Worm (Caenorhabditis elegans): Measurements from ENCODE around the gene lgc-12.
A peak's percentile ranks its signal among the peaks of the same experiment; 100 is the strongest.

lgc-12 gene

ce11 chrIII:7536559-7536958, 25.4 kb upstream of the lgc-12 start, which contains the start of gene lin-39:
lin-39 (minus strand) TSS chrIII:7536632.
- TF ChIP-seq zag-1 (tag; optimal IDR thresholded peaks at IDR 0.05) (no peak), mdl-1 (tag; optimal IDR thresholded peaks at IDR 0.05) (peak in 1 of 2 experiments; percentile 22)

- no peak for TF ChIP-seq spr-3 (GFP tag; optimal IDR thresholded peaks at IDR 0.05)
- TF ChIP-seq ztf-7 (tag; optimal IDR thresholded peaks at IDR 0.05): no peak
- no peak for TF ChIP-seq Y105C5A.15 (GFP tag; IDR thresholded peaks at IDR 0.05)
- TF ChIP-seq Y48G9A.11 (GFP tag; IDR thresholded peaks at IDR 0.05): no peak
- no peak for TF ChIP-seq unc-39 (tag; optimal IDR thresholded peaks at IDR 0.05)
Measured at ce11 chrIII:7542037-7542436, 19.9 kb upstream of the lgc-12 start.

ce11 chrIII:7544211-7544610, 17.8 kb upstream of the lgc-12 start:
- TF ChIP-seq lin-29 (GFP tag; IDR thresholded peaks at IDR 0.05) (no peak), daf-16 (GFP tag; optimal IDR thresholded peaks at IDR 0.05) (peak in 1 of 2 experiments; percentile 72), daf-16 (tag; optimal IDR thresholded peaks at IDR 0.05) (no peak), nhr-76 (tag; optimal IDR thresholded peaks at IDR 0.05) (no peak), ceh-62 (tag; optimal IDR thresholded peaks at IDR 0.05) (no peak), nhr-11 (tag; optimal IDR thresholded peaks at IDR 0.05) (peak; percentile 23), lsy-2 (tag; optimal IDR thresholded peaks at IDR 0.05) (peak in 1 of 2 experiments; percentile 10), ceh-20 (GFP tag; IDR thresholded peaks at IDR 0.05) (no peak)

- TF ChIP-seq hif-1 (tag; optimal IDR thresholded peaks at IDR 0.05): no peak
- no peak for TF ChIP-seq sdz-12 (GFP tag; optimal IDR thresholded peaks at IDR 0.05)
- no peak for TF ChIP-seq nhr-102 (tag; optimal IDR thresholded peaks at IDR 0.05)
- TF ChIP-seq nhr-11 (tag; optimal IDR thresholded peaks at IDR 0.05): no peak
- no peak for TF ChIP-seq spr-1 (tag; optimal IDR thresholded peaks at IDR 0.05)
- no peak for TF ChIP-seq pqm-1 (tag; optimal IDR thresholded peaks at IDR 0.05)
- TF ChIP-seq nhr-28 (tag; optimal IDR thresholded peaks at IDR 0.05): no peak
- peak in 1 of 2 experiments; percentile 90 for TF ChIP-seq daf-16 (GFP tag; optimal IDR thresholded peaks at IDR 0.05)
- no peak for TF ChIP-seq daf-16 (tag; optimal IDR thresholded peaks at IDR 0.05)
- TF ChIP-seq nhr-48 (tag; optimal IDR thresholded peaks at IDR 0.05): no peak
- no peak for TF ChIP-seq lin-1 (GFP tag; IDR thresholded peaks at IDR 0.05)
- no peak for TF ChIP-seq ztf-11 (tag; optimal IDR thresholded peaks at IDR 0.05)
- TF ChIP-seq unc-62 (GFP tag; optimal IDR thresholded peaks at IDR 0.05 in 1 of 2): peak in 1 of 2 experiments; percentile 56
- no peak for TF ChIP-seq unc-62 (tag; optimal IDR thresholded peaks at IDR 0.05)
- no peak for TF ChIP-seq ces-1 (GFP tag; optimal IDR thresholded peaks at IDR 0.05)
- TF ChIP-seq aha-1 (tag): peak; percentile 53
Measured at ce11 chrIII:7545189-7545588, 16.8 kb upstream of the lgc-12 start.

- TF ChIP-seq lsy-2 (tag; optimal IDR thresholded peaks at IDR 0.05): peak in 1 of 2 experiments; percentile 51
- TF ChIP-seq sdz-12 (GFP tag; optimal IDR thresholded peaks at IDR 0.05): no peak
- TF ChIP-seq lin-15B (tag; optimal IDR thresholded peaks at IDR 0.05): no peak
- 0 out of 2 replicates have a peak, but pooled peaks have one; percentile 40 for TF ChIP-seq ceh-20 (GFP tag; IDR thresholded peaks at IDR 0.05)
- TF ChIP-seq unc-39 (tag; optimal IDR thresholded peaks at IDR 0.05): no peak
- no peak for TF ChIP-seq ceh-44 (GFP tag; IDR thresholded peaks at IDR 0.05)
- no peak for TF ChIP-seq ceh-82 (tag; optimal IDR thresholded peaks at IDR 0.05)
- TF ChIP-seq unc-62 (GFP tag; optimal IDR thresholded peaks at IDR 0.05 in 1 of 2): peak in 1 of 2 experiments; percentile 81
- no peak for TF ChIP-seq unc-62 (tag; optimal IDR thresholded peaks at IDR 0.05)
- TF ChIP-seq nhr-11 (tag; optimal IDR thresholded peaks at IDR 0.05): peak; percentile 44
- peak in 1 of 2 experiments; percentile 15 for TF ChIP-seq daf-16 (GFP tag; optimal IDR thresholded peaks at IDR 0.05)
- no peak for TF ChIP-seq daf-16 (tag; optimal IDR thresholded peaks at IDR 0.05)
Measured at ce11 chrIII:7548963-7549362, 13.0 kb upstream of the lgc-12 start.

ce11 chrIII:7550979-7551378, 11.0 kb upstream of the lgc-12 start:
- TF ChIP-seq lin-1 (GFP tag; IDR thresholded peaks at IDR 0.05) (no peak), mxl-2 (GFP tag; conservative IDR thresholded peaks at IDR 0.05) (no peak), ztf-11 (tag; optimal IDR thresholded peaks at IDR 0.05) (no peak), hlh-30 (tag; optimal IDR thresholded peaks at IDR 0.05; ENCODE audit: insufficient read depth) (no peak), aha-1 (tag) (no peak), unc-39 (tag; optimal IDR thresholded peaks at IDR 0.05) (no peak), dmd-9 (GFP tag; IDR thresholded peaks at IDR 0.05) (no peak), zip-11 (GFP tag; IDR thresholded peaks at IDR 0.05) (no peak), mes-2 (tag; optimal IDR thresholded peaks at IDR 0.05; ENCODE audit: poor library complexity, severe bottlenecking) (no peak)

All from whole organism, L4 larva.